Worm (Caenorhabditis elegans): Measurements from ENCODE around the gene T28D6.5.

Gene T28D6.5

DNA sequence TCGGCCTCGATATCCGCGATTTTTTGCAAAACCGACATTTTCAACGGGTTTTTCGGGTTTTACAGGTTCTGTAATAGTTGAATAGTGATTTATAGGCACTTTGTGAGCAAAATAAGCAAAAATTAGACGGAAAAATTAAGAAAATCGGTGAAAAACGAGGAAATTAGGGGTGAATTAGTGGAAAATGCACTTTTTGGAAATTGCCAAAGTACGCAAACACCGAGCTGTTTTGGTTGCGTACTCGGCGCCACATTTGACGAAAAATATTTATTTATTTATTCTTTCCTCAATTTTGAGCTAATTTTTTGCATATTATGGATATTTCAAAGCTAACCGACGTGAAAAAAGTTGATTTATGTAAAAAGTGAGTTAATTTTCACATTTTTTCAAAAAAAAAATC lies 9.6 kb downstream of the T28D6.5 start, which contains the start of the genes T28D6.6 and pen-2:
TSS of gene T28D6.6 (minus strand) at position 68 of the 400 bp plus-strand sequence.
TSS of gene pen-2 (plus strand) at position 282 of the 400 bp plus-strand sequence.
- TF ChIP-seq hmg-4 (GFP tag; optimal IDR thresholded peaks at IDR 0.05) (no peak), F13C5.2 (tag; optimal IDR thresholded peaks at IDR 0.05) (peak; percentile 48)

DNA sequence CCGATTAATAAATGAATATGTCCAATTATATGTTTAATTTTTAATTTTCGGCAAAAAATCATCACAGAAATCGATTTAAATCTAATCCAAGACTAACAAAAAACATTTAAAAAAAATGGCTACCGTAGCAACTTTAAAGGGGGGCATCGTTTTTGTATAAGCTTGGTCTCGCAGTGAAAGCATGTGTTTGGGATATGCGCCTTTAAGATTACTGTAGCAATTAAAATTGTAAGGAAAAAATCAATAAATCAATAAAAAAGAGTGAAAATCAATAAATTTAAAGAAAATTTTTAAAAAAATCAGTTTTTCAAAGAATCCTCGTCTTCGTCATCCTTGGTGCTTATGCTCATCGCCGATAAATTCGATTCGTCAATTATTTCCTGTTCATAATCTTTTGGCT lies 10.6 kb downstream of the T28D6.5 start:
- no peak for TF ChIP-seq ama-1 (optimal IDR thresholded peaks at IDR 0.05)
- no peak for TF ChIP-seq tbx-11 (GFP tag; IDR thresholded peaks at IDR 0.05)
- TF ChIP-seq tra-4 (tag; optimal IDR thresholded peaks at IDR 0.05): no peak
- no peak for TF ChIP-seq sea-1 (GFP tag; conservative IDR thresholded peaks at IDR 0.05)
- TF ChIP-seq F13C5.2 (tag; optimal IDR thresholded peaks at IDR 0.05): no peak
- TF ChIP-seq B0310.2 (tag; optimal IDR thresholded peaks at IDR 0.05): no peak
- TF ChIP-seq hmg-4 (GFP tag; optimal IDR thresholded peaks at IDR 0.05): no peak
- TF ChIP-seq ceh-13 (GFP tag; optimal IDR thresholded peaks at IDR 0.05): no peak
- TF ChIP-seq ceh-36 (tag; optimal IDR thresholded peaks at IDR 0.05): no peak
- TF ChIP-seq pes-1 (GFP tag; IDR thresholded peaks at IDR 0.05): no peak
- no peak for TF ChIP-seq hmbx-1 (tag; optimal IDR thresholded peaks at IDR 0.05)
- no peak for TF ChIP-seq aly-1 (tag; optimal IDR thresholded peaks at IDR 0.05)
- TF ChIP-seq hnd-1 (tag; optimal IDR thresholded peaks at IDR 0.05): no peak
- TF ChIP-seq tbx-37 (GFP tag; conservative IDR thresholded peaks at IDR 0.05): no peak
- TF ChIP-seq flt-1 (GFP tag; IDR thresholded peaks at IDR 0.05): no peak
- no peak for TF ChIP-seq ets-7 (tag; optimal IDR thresholded peaks at IDR 0.05)
- TF ChIP-seq scrt-1 (GFP tag; IDR thresholded peaks at IDR 0.05): no peak

DNA sequence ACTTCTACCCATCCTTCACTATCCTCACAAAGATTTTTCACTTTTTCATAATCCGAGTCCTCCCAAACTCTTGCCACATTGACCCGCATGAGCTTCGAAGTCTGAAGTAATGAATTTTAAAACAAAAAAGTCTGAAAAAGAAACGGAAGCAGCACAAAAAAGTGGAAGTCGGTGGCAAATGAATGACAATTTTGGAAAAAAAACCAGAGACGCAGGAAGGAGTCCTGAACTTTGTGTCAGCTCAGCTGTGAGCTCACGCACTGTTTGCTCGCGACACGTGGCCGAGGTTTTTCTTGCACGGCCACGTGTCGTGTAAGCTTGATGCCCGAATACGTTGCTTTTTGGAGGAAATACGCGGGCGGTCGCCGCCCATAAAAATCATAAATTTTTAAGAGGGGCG lies 12.9 kb downstream of the T28D6.5 start, which contains the start of gene T28D6.7:
TSS of gene T28D6.7 (minus strand) at position 101 of the 400 bp plus-strand sequence.
- no peak for TF ChIP-seq ama-1 (optimal IDR thresholded peaks at IDR 0.05)
- TF ChIP-seq tra-4 (tag; optimal IDR thresholded peaks at IDR 0.05): no peak
- no peak for TF ChIP-seq ceh-13 (GFP tag; optimal IDR thresholded peaks at IDR 0.05)
- no peak for TF ChIP-seq hmg-4 (GFP tag; optimal IDR thresholded peaks at IDR 0.05)
- no peak for TF ChIP-seq hmbx-1 (tag; optimal IDR thresholded peaks at IDR 0.05)
- TF ChIP-seq scrt-1 (GFP tag; IDR thresholded peaks at IDR 0.05): no peak
- TF ChIP-seq pes-1 (GFP tag; IDR thresholded peaks at IDR 0.05): no peak
- TF ChIP-seq sea-1 (GFP tag; conservative IDR thresholded peaks at IDR 0.05): no peak
- TF ChIP-seq tbx-11 (GFP tag; IDR thresholded peaks at IDR 0.05): no peak
- no peak for TF ChIP-seq ets-7 (tag; optimal IDR thresholded peaks at IDR 0.05)
- TF ChIP-seq flt-1 (GFP tag; IDR thresholded peaks at IDR 0.05): no peak
- TF ChIP-seq F13C5.2 (tag; optimal IDR thresholded peaks at IDR 0.05): no peak
- no peak for TF ChIP-seq B0310.2 (tag; optimal IDR thresholded peaks at IDR 0.05)
- TF ChIP-seq ceh-36 (tag; optimal IDR thresholded peaks at IDR 0.05): no peak
- no peak for TF ChIP-seq hnd-1 (tag; optimal IDR thresholded peaks at IDR 0.05)
- no peak for TF ChIP-seq aly-1 (tag; optimal IDR thresholded peaks at IDR 0.05)
- no peak for TF ChIP-seq tbx-37 (GFP tag; conservative IDR thresholded peaks at IDR 0.05)

DNA sequence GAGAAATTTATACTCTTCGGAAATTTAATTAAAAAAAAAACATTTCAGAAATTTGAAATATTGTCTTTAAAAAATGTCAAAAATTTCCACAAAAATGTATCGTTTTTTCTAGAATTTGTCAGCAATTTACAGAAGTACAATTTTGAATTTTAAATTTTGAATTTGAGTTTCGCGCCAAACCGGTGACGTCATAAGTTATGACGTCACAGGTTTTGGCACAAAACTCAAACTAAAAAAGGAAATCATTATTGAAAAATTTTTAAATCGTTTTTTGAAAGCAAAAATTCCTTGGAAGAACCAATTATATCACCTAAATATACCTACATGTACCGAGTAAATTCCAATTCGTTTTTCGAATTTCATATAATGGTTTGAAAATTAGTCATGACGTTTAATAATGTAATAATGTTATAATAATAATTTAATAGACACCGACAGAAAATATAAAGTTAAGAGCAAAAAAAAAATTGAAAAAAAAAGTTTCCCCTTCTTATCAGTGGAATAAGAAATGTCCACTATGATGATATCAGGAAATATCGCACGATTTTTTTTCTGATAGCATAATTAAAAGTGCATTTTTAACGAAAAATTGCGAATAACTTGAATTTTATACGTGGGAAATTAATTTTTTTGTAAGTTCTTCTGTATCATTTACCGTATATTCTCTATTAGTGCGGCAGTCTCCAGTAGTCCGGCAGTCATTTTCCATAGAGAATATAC lies 16.8 kb downstream of the T28D6.5 start:
- TF ChIP-seq ceh-36 (tag; optimal IDR thresholded peaks at IDR 0.05): no peak
- no peak for TF ChIP-seq hnd-1 (tag; optimal IDR thresholded peaks at IDR 0.05)
- TF ChIP-seq scrt-1 (GFP tag; IDR thresholded peaks at IDR 0.05): no peak
- TF ChIP-seq pes-1 (GFP tag; IDR thresholded peaks at IDR 0.05): no peak
- TF ChIP-seq ama-1 (optimal IDR thresholded peaks at IDR 0.05): no peak
- no peak for TF ChIP-seq ceh-13 (GFP tag; optimal IDR thresholded peaks at IDR 0.05)
- no peak for TF ChIP-seq hmbx-1 (tag; optimal IDR thresholded peaks at IDR 0.05)
- TF ChIP-seq hmg-4 (GFP tag; optimal IDR thresholded peaks at IDR 0.05): no peak
- no peak for TF ChIP-seq tbx-11 (GFP tag; IDR thresholded peaks at IDR 0.05)
- TF ChIP-seq flt-1 (GFP tag; IDR thresholded peaks at IDR 0.05): no peak
- TF ChIP-seq sea-1 (GFP tag; conservative IDR thresholded peaks at IDR 0.05): no peak
- TF ChIP-seq ets-7 (tag; optimal IDR thresholded peaks at IDR 0.05): no peak
- TF ChIP-seq tbx-37 (GFP tag; conservative IDR thresholded peaks at IDR 0.05): no peak
- TF ChIP-seq tra-4 (tag; optimal IDR thresholded peaks at IDR 0.05): no peak
- no peak for TF ChIP-seq F13C5.2 (tag; optimal IDR thresholded peaks at IDR 0.05)
- TF ChIP-seq B0310.2 (tag; optimal IDR thresholded peaks at IDR 0.05): no peak
- no peak for TF ChIP-seq aly-1 (tag; optimal IDR thresholded peaks at IDR 0.05)

DNA sequence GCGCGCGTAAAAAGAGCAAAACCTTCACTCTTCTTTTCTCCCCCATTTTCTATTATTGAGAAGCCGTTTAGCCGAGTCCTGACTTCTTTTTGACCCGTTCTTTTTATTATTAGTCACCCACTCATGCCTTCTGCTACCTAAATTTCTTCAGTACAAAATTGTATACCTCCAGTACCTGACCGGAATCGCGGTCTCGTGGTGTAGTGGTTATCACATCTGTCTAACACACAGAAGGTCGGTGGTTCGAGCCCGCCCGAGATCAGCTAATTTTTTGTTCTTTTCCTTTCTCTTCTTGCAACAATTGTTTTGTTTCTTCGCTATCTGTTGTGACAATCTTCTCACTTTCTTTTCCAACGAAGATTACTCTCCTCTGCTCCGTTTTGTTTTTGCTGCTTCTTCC lies 19.4 kb downstream of the T28D6.5 start:
- TF ChIP-seq tbx-11 (GFP tag; IDR thresholded peaks at IDR 0.05) (peak; percentile 57; the same call in 1 of the 2 replicates), pes-1 (GFP tag; IDR thresholded peaks at IDR 0.05) (peak; percentile 63), ceh-36 (tag; optimal IDR thresholded peaks at IDR 0.05) (no peak), flt-1 (GFP tag; IDR thresholded peaks at IDR 0.05) (peak; percentile 45; the same call in 1 of the 2 replicates), hnd-1 (tag; optimal IDR thresholded peaks at IDR 0.05) (no peak), tbx-37 (GFP tag; conservative IDR thresholded peaks at IDR 0.05) (no peak)

DNA sequence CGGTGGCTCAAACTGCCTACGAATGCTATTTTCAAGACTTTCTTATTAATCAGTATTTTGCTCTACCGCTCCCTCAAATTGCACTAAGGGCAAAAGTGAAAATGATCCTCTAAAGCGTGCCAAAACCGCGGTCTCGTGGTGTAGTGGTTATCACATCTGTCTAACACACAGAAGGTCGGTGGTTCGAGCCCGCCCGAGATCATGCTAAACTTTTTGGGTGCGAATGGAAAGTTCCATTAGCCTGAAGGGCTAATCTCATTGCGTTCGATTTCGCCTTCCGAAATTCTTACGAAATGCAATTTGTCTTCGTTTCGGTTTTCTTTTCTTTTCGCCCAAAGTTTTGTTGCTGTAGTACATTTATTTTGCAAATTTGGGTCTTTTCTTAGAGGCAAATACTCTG lies 20.0 kb downstream of the T28D6.5 start:
- no peak for TF ChIP-seq aly-1 (tag; optimal IDR thresholded peaks at IDR 0.05)
- no peak for TF ChIP-seq sea-1 (GFP tag; conservative IDR thresholded peaks at IDR 0.05)
- peak; percentile 17; the same call in 1 of the 2 replicates for TF ChIP-seq tbx-11 (GFP tag; IDR thresholded peaks at IDR 0.05)
- TF ChIP-seq hmg-4 (GFP tag; optimal IDR thresholded peaks at IDR 0.05): no peak
- peak; percentile 66; the same call in 1 of the 2 replicates for TF ChIP-seq pes-1 (GFP tag; IDR thresholded peaks at IDR 0.05)
- 0 out of 2 replicates have a peak, but pooled peaks have one; percentile 8 for TF ChIP-seq flt-1 (GFP tag; IDR thresholded peaks at IDR 0.05)
- no peak for TF ChIP-seq hnd-1 (tag; optimal IDR thresholded peaks at IDR 0.05)
- no peak for TF ChIP-seq B0310.2 (tag; optimal IDR thresholded peaks at IDR 0.05)
- TF ChIP-seq tra-4 (tag; optimal IDR thresholded peaks at IDR 0.05): no peak
- no peak for TF ChIP-seq ceh-36 (tag; optimal IDR thresholded peaks at IDR 0.05)
- TF ChIP-seq F13C5.2 (tag; optimal IDR thresholded peaks at IDR 0.05): no peak
- 0 out of 2 replicates have a peak, but pooled peaks have one; percentile 41 for TF ChIP-seq tbx-37 (GFP tag; conservative IDR thresholded peaks at IDR 0.05)
- TF ChIP-seq hmbx-1 (tag; optimal IDR thresholded peaks at IDR 0.05): no peak

DNA sequence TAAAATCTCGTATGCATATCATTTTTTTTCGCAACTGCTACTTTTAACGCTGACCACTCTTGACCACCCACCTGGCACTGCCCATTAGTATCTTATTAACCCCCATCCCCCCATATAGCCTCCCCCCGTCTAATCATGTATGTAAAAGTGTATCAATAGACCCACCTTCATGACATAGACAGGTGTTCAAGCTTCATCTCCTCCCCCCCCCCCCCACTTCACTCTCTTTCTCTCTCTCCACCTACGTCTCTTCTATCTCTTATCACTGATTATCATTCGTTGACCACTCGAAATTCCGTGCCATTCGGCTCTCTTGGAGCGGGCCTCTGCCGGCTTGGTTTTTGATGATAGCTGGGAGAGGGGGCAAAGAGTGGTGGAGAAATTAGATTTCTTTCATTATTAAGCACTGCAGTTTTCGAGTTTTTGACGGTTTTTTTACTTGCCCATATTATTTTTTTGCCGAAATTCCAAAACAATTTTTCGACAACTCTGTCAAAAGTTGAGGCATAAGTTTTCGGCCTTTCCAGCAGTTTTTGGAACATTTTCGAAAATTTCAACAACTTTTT lies 22.4 kb downstream of the T28D6.5 start:
- no peak for TF ChIP-seq hmg-4 (GFP tag; optimal IDR thresholded peaks at IDR 0.05)
- TF ChIP-seq F13C5.2 (tag; optimal IDR thresholded peaks at IDR 0.05): no peak
- no peak for TF ChIP-seq tra-4 (tag; optimal IDR thresholded peaks at IDR 0.05)
- TF ChIP-seq ceh-36 (tag; optimal IDR thresholded peaks at IDR 0.05): no peak
- no peak for TF ChIP-seq sea-1 (GFP tag; conservative IDR thresholded peaks at IDR 0.05)
- TF ChIP-seq pes-1 (GFP tag; IDR thresholded peaks at IDR 0.05): no peak
- TF ChIP-seq B0310.2 (tag; optimal IDR thresholded peaks at IDR 0.05): no peak
- TF ChIP-seq ceh-13 (GFP tag; optimal IDR thresholded peaks at IDR 0.05): no peak
- TF ChIP-seq flt-1 (GFP tag; IDR thresholded peaks at IDR 0.05): no peak
- TF ChIP-seq ets-7 (tag; optimal IDR thresholded peaks at IDR 0.05): no peak
- TF ChIP-seq aly-1 (tag; optimal IDR thresholded peaks at IDR 0.05): no peak
- TF ChIP-seq scrt-1 (GFP tag; IDR thresholded peaks at IDR 0.05): no peak
- TF ChIP-seq tbx-37 (GFP tag; conservative IDR thresholded peaks at IDR 0.05): no peak
